Fruit fly (Drosophila melanogaster) Kc167 (cell line): ENCODE measurements around the gene CG14143.

Experiments
- Sin3A ChIP-seq: fragments of >200 bp; optimal IDR thresholded peaks from 2 replicates; lab custom pipeline; 2018; ENCODE audit warnings: missing external identifiers
- insv ChIP-seq: fragments of >200 bp; optimal IDR thresholded peaks from 3 replicates; lab custom pipeline; 2018; ENCODE audit warnings: missing external identifiers
- psq ChIP-seq: fragments of >200 bp; optimal IDR thresholded peaks from 2 replicates; lab custom pipeline; 2017; ENCODE audit warnings: missing external identifiers
- ttk ChIP-seq: sonication (Bioruptor generic); optimal IDR thresholded peaks from 2 replicates; lab custom pipeline; 2017; ENCODE audit warnings: missing external identifiers

DNA sequence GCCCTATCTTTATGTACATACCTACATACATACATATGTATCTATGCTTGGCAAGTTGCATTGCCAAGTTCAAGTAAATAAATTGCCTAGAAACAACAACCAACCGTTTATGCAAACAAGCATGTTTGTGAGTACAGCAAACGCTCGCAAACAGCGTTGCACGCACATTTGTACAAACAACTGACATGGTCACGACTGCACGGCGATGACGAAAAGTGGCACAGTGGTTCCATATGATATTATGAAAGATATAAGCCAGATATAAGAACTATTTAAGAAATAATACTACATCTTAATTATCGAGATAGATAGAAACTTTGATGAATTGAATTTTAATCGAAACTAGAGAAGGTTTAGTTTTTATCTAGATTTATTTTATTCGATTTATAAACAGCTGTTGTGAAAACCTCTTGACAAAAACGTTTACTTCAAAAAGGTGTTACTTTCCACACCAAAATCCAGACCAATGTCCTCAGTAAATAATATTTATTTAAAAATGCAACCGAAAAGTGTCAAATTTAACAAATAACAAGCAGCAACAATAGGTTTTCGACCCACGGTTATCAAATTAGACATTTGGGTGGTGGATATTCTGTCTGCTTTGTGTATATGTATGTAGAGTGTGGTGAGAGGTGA, 44.9 kb upstream of the CG14143 start:
- TF ChIP-seq ttk (lab: Kevin White, UChicago): no peak
- TF ChIP-seq psq (lab: Kevin White, UChicago): no peak
- no peak for TF ChIP-seq insv (lab: Kevin White, UChicago)
- no peak for TF ChIP-seq Sin3A (lab: Kevin White, UChicago)
